Fruit fly (Drosophila melanogaster) whole organism, embryonic: ENCODE results near the gene CG3071.

Source experiments
- ATbp ChIP-seq: fragments of 200-800 bp; sonication (Bioruptor generic); optimal IDR thresholded peaks from 2 replicates; lab custom pipeline; 2017; ENCODE audit warnings: missing biosample characterization, mild to moderate bottlenecking, missing genetic modification characterization, missing genetic modification reagents
- CG10543 ChIP-seq: fragments of 200-800 bp; sonication (Bioruptor generic); optimal IDR thresholded peaks from 3 replicates; lab custom pipeline; 2017; ENCODE audit warnings: missing biosample characterization, mild to moderate bottlenecking, missing genetic modification characterization, moderate library complexity
- CG10565 ChIP-seq: fragments of 200-800 bp; sonication (Bioruptor generic); optimal IDR thresholded peaks from 3 replicates; lab custom pipeline; 2016; ENCODE audit warnings: missing biosample characterization, mild to moderate bottlenecking, missing genetic modification characterization
- CG11093 ChIP-seq: fragments of 200-800 bp; sonication (Bioruptor generic); IDR thresholded peaks from 3 replicates; pipeline ENCODE4 v1.3.6; 2022; ENCODE audit warnings: missing biosample characterization, missing genetic modification characterization
- CG13424 ChIP-seq: fragments of 200-800 bp; sonication (Bioruptor generic); optimal IDR thresholded peaks from 2 replicates; lab custom pipeline; 2019; ENCODE audit warnings: missing biosample characterization, mild to moderate bottlenecking, missing genetic modification characterization, moderate library complexity
- CG15601 ChIP-seq: fragments of 200-800 bp; sonication (Bioruptor generic); optimal IDR thresholded peaks from 3 replicates; lab custom pipeline; 2019; ENCODE audit warnings: missing biosample characterization, mild to moderate bottlenecking, missing genetic modification characterization, moderate library complexity
- CG17359 ChIP-seq: fragments of 200-800 bp; sonication (Bioruptor generic); optimal IDR thresholded peaks from 3 replicates; lab custom pipeline; 2018; ENCODE audit warnings: missing biosample characterization, mild to moderate bottlenecking, missing genetic modification characterization, moderate library complexity
- CG17612 ChIP-seq: fragments of 200-800 bp; sonication (Bioruptor generic); IDR thresholded peaks from 2 replicates; pipeline ENCODE4 v1.3.6; 2022; ENCODE audit warnings: missing biosample characterization, missing genetic modification characterization
- CG18599 ChIP-seq: fragments of 200-800 bp; sonication (Bioruptor generic); optimal IDR thresholded peaks from 3 replicates; lab custom pipeline; 2017; ENCODE audit warnings: missing biosample characterization, missing genetic modification characterization, mild to moderate bottlenecking, moderate library complexity, missing genetic modification reagents
- CG18764 ChIP-seq: fragments of 200-800 bp; sonication (Bioruptor generic); optimal IDR thresholded peaks from 3 replicates; lab custom pipeline; 2016; ENCODE audit warnings: missing biosample characterization, missing genetic modification characterization
- CG34224 ChIP-seq: fragments of 200-800 bp; sonication (Bioruptor generic); IDR thresholded peaks from 3 replicates; pipeline ENCODE4 v1.3.6; 2022; ENCODE audit warnings: missing biosample characterization, missing genetic modification characterization; ENCODE audit not compliant: partially characterized antibody
- CG3838 ChIP-seq: fragments of 200-800 bp; sonication (Bioruptor generic); optimal IDR thresholded peaks from 3 replicates; lab custom pipeline; 2016; ENCODE audit warnings: missing biosample characterization, missing genetic modification characterization
- CG3847 ChIP-seq: fragments of 200-800 bp; sonication (Bioruptor generic); IDR thresholded peaks from 2 replicates; pipeline ENCODE4 v1.3.6; 2022; ENCODE audit warnings: missing biosample characterization, missing genetic modification characterization
- CG4282 ChIP-seq: fragments of 200-800 bp; sonication (Bioruptor generic); optimal IDR thresholded peaks from 2 replicates; lab custom pipeline; 2016; ENCODE audit warnings: missing biosample characterization, missing genetic modification characterization
- CG4424 ChIP-seq: fragments of 200-800 bp; sonication (Bioruptor generic); optimal IDR thresholded peaks from 3 replicates; lab custom pipeline; 2016; ENCODE audit warnings: missing biosample characterization, missing genetic modification characterization
- CG6683 ChIP-seq: fragments of 200-800 bp; sonication (Bioruptor generic); optimal IDR thresholded peaks from 2 replicates; lab custom pipeline; 2017; ENCODE audit warnings: missing biosample characterization, mild to moderate bottlenecking, missing genetic modification characterization, missing genetic modification reagents
- Doc3 ChIP-seq: fragments of 200-800 bp; sonication (Bioruptor generic); IDR thresholded peaks from 3 replicates; pipeline ENCODE4 v1.3.6; 2022; ENCODE audit warnings: missing biosample characterization, missing genetic modification characterization; ENCODE audit not compliant: partially characterized antibody
- E2f2 ChIP-seq: fragments of 200-800 bp; sonication (Bioruptor generic); IDR thresholded peaks from 2 replicates; pipeline ENCODE4 v1.3.6; 2022; ENCODE audit warnings: missing biosample characterization, missing genetic modification characterization
- Fer1 ChIP-seq: fragments of 200-800 bp; sonication (Bioruptor generic); optimal IDR thresholded peaks from 2 replicates; lab custom pipeline; 2017; ENCODE audit warnings: missing biosample characterization, mild to moderate bottlenecking, missing genetic modification characterization
- Gug ChIP-seq: fragments of 200-800 bp; sonication (Bioruptor generic); IDR thresholded peaks from 4 replicates; pipeline ENCODE4 v1.3.6; 2022; ENCODE audit warnings: missing biosample characterization, missing genetic modification characterization
- H15 ChIP-seq: fragments of 200-800 bp; sonication (Bioruptor generic); IDR thresholded peaks from 3 replicates; pipeline ENCODE4 v1.3.6; 2022; ENCODE audit warnings: missing biosample characterization, missing genetic modification characterization
- Hey ChIP-seq: fragments of 200-800 bp; sonication (Bioruptor generic); optimal IDR thresholded peaks from 3 replicates; lab custom pipeline; 2018; ENCODE audit warnings: missing biosample characterization, mild to moderate bottlenecking, missing genetic modification characterization
- HmgD ChIP-seq: fragments of 200-800 bp; sonication (Bioruptor generic); optimal IDR thresholded peaks from 3 replicates; lab custom pipeline; 2016; ENCODE audit warnings: missing biosample characterization, missing genetic modification characterization
- Hr39 ChIP-seq: fragments of >200 bp; optimal IDR thresholded peaks from 2 replicates; lab custom pipeline; 2017
- Hr78 ChIP-seq, 2 experiments: fragments of 200-800 bp in 1 of 2; fragments of >200 bp in 1 of 2; sonication (Bioruptor generic) in 1 of 2; optimal IDR thresholded peaks; 2 replicates each; lab custom pipeline; 2017 to 2019; ENCODE audit warnings: missing biosample characterization in 2 of 2, missing genetic modification characterization in 2 of 2, mild to moderate bottlenecking in 1 of 2, moderate library complexity in 1 of 2
- Mad ChIP-seq: fragments of 200-800 bp; sonication (Bioruptor generic); optimal IDR thresholded peaks from 2 replicates; lab custom pipeline; 2016; ENCODE audit warnings: missing biosample characterization, missing genetic modification characterization
- NFAT ChIP-seq: fragments of 200-800 bp; sonication (Bioruptor generic); IDR thresholded peaks from 2 replicates; pipeline ENCODE4 v1.3.6; 2022; ENCODE audit warnings: missing biosample characterization, missing genetic modification characterization
- Optix ChIP-seq: fragments of 200-800 bp; sonication (Bioruptor generic); IDR thresholded peaks from 3 replicates; pipeline ENCODE4 v1.3.6; 2022; ENCODE audit warnings: missing biosample characterization, missing genetic modification characterization
- Sox100B ChIP-seq: fragments of 200-800 bp; sonication (Bioruptor generic); optimal IDR thresholded peaks from 3 replicates; lab custom pipeline; 2018; ENCODE audit warnings: missing biosample characterization, mild to moderate bottlenecking, missing genetic modification characterization
- Sry-δ ChIP-seq: fragments of 200-800 bp; sonication (Bioruptor generic); optimal IDR thresholded peaks from 2 replicates; lab custom pipeline; 2016; ENCODE audit warnings: missing biosample characterization, missing genetic modification characterization
- Xbp1 ChIP-seq: fragments of 200-800 bp; sonication (Bioruptor generic); optimal IDR thresholded peaks from 3 replicates; lab custom pipeline; 2016; ENCODE audit warnings: missing biosample characterization, mild to moderate bottlenecking, missing genetic modification characterization
- cato ChIP-seq: fragments of 200-800 bp; sonication (Bioruptor generic); optimal IDR thresholded peaks from 2 replicates; lab custom pipeline; 2016; ENCODE audit warnings: missing biosample characterization, missing genetic modification characterization, borderline replicate concordance
- crc ChIP-seq: fragments of 200-800 bp; sonication (Bioruptor generic); optimal IDR thresholded peaks from 2 replicates; lab custom pipeline; 2016; ENCODE audit warnings: missing biosample characterization, missing genetic modification characterization
- dan ChIP-seq: fragments of 200-800 bp; sonication (Bioruptor generic); IDR thresholded peaks from 2 replicates; pipeline ENCODE4 v1.3.6; 2022; ENCODE audit warnings: missing biosample characterization, missing genetic modification characterization
- en ChIP-seq: fragments of 200-800 bp; sonication (Bioruptor generic); optimal IDR thresholded peaks from 2 replicates; lab custom pipeline; 2016; ENCODE audit warnings: missing biosample characterization, missing genetic modification characterization
- gfzf ChIP-seq: fragments of 200-800 bp; sonication (Bioruptor generic); optimal IDR thresholded peaks from 2 replicates; lab custom pipeline; 2016; ENCODE audit warnings: missing biosample characterization, mild to moderate bottlenecking, missing genetic modification characterization, moderate library complexity
- gsb-n ChIP-seq: fragments of 200-800 bp; sonication (Bioruptor generic); optimal IDR thresholded peaks from 3 replicates; lab custom pipeline; 2018; ENCODE audit warnings: missing biosample characterization, mild to moderate bottlenecking, missing genetic modification characterization
- kah ChIP-seq: fragments of 200-800 bp; sonication (Bioruptor generic); optimal IDR thresholded peaks from 2 replicates; lab custom pipeline; 2018; ENCODE audit warnings: missing biosample characterization, mild to moderate bottlenecking, missing genetic modification characterization
- prd ChIP-seq, 3 experiments: fragments of >200 bp in 2 of 3; fragments of 200-800 bp in 1 of 3; sonication (Bioruptor generic) in 1 of 3; optimal IDR thresholded peaks in 2 of 3; IDR thresholded peaks in 1 of 3; 2 replicates in 2 of 3; 3 replicates in 1 of 3; pipeline versions ENCODE4 v1.3.6 to Lab custom; 2017 to 2022; ENCODE audit warnings: missing biosample characterization in 1 of 3, missing genetic modification characterization in 1 of 3
- ro ChIP-seq: fragments of 200-800 bp; sonication (Bioruptor generic); IDR thresholded peaks from 2 replicates; pipeline ENCODE4 v1.3.6; 2022; ENCODE audit warnings: missing biosample characterization, missing genetic modification characterization
- row ChIP-seq: fragments of 200-800 bp; sonication (Bioruptor generic); IDR thresholded peaks from 3 replicates; pipeline ENCODE4 v1.3.6; 2022; ENCODE audit warnings: missing biosample characterization, missing genetic modification characterization
- sisA ChIP-seq: fragments of 200-800 bp; sonication (Bioruptor generic); IDR thresholded peaks from 2 replicates; pipeline ENCODE4 v1.3.6; 2022; ENCODE audit warnings: missing biosample characterization, missing genetic modification characterization
- slp2 ChIP-seq: fragments of 200-800 bp; sonication (Bioruptor generic); optimal IDR thresholded peaks from 2 replicates; lab custom pipeline; 2016; ENCODE audit warnings: missing biosample characterization, missing genetic modification characterization
- sob ChIP-seq: fragments of 200-800 bp; sonication (Bioruptor generic); IDR thresholded peaks from 2 replicates; pipeline ENCODE4 v1.3.6; 2022; ENCODE audit warnings: missing biosample characterization, missing genetic modification characterization
- sug ChIP-seq: fragments of 200-800 bp; optimal IDR thresholded peaks from 2 replicates; lab custom pipeline; 2019; ENCODE audit warnings: missing biosample characterization, mild to moderate bottlenecking, missing genetic modification characterization, moderate library complexity
- wek ChIP-seq: fragments of 200-800 bp; sonication (Bioruptor generic); optimal IDR thresholded peaks from 3 replicates; lab custom pipeline; 2018; ENCODE audit warnings: missing biosample characterization, mild to moderate bottlenecking, missing genetic modification characterization, moderate library complexity
- zen ChIP-seq: fragments of 200-800 bp; sonication (Bioruptor generic); optimal IDR thresholded peaks from 3 replicates; lab custom pipeline; 2018; ENCODE audit warnings: missing biosample characterization, mild to moderate bottlenecking, missing genetic modification characterization, moderate library complexity
- zfh2 ChIP-seq: fragments of 200-800 bp; sonication (Bioruptor generic); optimal IDR thresholded peaks from 2 replicates; lab custom pipeline; 2016; ENCODE audit warnings: missing biosample characterization, missing genetic modification characterization

The CG3071 gene

dm6 chrX:2301613-2302522, 39.2 kb downstream of the CG3071 start (continued):
- TF ChIP-seq CG17612 (GFP tag; lab: Robert Waterston, UW): peak; percentile 62
- TF ChIP-seq Xbp1 (GFP tag; lab: Kevin White, UChicago): peak; percentile 77
- TF ChIP-seq CG34224 (GFP tag; lab: Robert Waterston, UW): no peak
- peak; percentile 72 for TF ChIP-seq sob (GFP tag; lab: Robert Waterston, UW)
- peak; percentile 50 for TF ChIP-seq CG10543 (GFP tag; lab: Kevin White, UChicago)
- TF ChIP-seq kah (GFP tag; lab: Kevin White, UChicago): peak; percentile 61
- TF ChIP-seq dan (GFP tag; lab: Robert Waterston, UW): peak; percentile 17; the same call in 1 of the 2 replicates
- TF ChIP-seq H15 (GFP tag; lab: Robert Waterston, UW): peak; percentile 76
- TF ChIP-seq sisA: peak; percentile 82
- TF ChIP-seq CG18764 (GFP tag; lab: Kevin White, UChicago): peak; percentile 71
- TF ChIP-seq CG17359 (tag; lab: Kevin White, UChicago): peak; percentile 82
- TF ChIP-seq Optix (GFP tag; lab: Robert Waterston, UW): peak; percentile 78; the same call in 2 of the 3 replicates
- TF ChIP-seq CG4282 (GFP tag; lab: Kevin White, UChicago): peak; percentile 32
- TF ChIP-seq crc (GFP tag; lab: Kevin White, UChicago): peak; percentile 73
- TF ChIP-seq Sry-δ (GFP tag; lab: Kevin White, UChicago): peak; percentile 37
- TF ChIP-seq sug: peak; percentile 51
- peak; percentile 76 for TF ChIP-seq Gug
- peak; percentile 68 for TF ChIP-seq zfh2
- TF ChIP-seq ro (GFP tag; lab: Robert Waterston, UW): peak; percentile 49
- peak; percentile 75 for TF ChIP-seq Mad (GFP tag; lab: Kevin White, UChicago)
- peak; percentile 83 for TF ChIP-seq CG13424 (tag; lab: Kevin White, UChicago)
- peak; percentile 67 for TF ChIP-seq wek (GFP tag; lab: Kevin White, UChicago)
- peak; percentile 30 for TF ChIP-seq Hey
- no peak for TF ChIP-seq prd (optimal IDR thresholded peaks at IDR 0.05; lab: Kevin White, UChicago)
- peak; percentile 90 for TF ChIP-seq prd (GFP tag; IDR thresholded peaks at IDR 0.05; lab: Robert Waterston, UW)
- TF ChIP-seq CG6683: peak; percentile 62
- peak; percentile 82 for TF ChIP-seq row (GFP tag; lab: Robert Waterston, UW)
- TF ChIP-seq CG11093 (GFP tag; lab: Robert Waterston, UW): peak; percentile 85
- peak; percentile 62 for TF ChIP-seq E2f2 (GFP tag; lab: Robert Waterston, UW)
- TF ChIP-seq CG18599 (GFP tag; lab: Kevin White, UChicago): peak; percentile 86
- peak; percentile 79 for TF ChIP-seq CG4424 (GFP tag; lab: Kevin White, UChicago)
- TF ChIP-seq CG3847 (GFP tag; lab: Robert Waterston, UW): peak; percentile 61
- TF ChIP-seq Sox100B: peak; percentile 85
- peak; percentile 53 for TF ChIP-seq CG3838 (GFP tag; lab: Kevin White, UChicago)
- peak; percentile 57 for TF ChIP-seq gsb-n
- no peak for TF ChIP-seq CG10565 (GFP tag; lab: Kevin White, UChicago)
- peak; percentile 50 for TF ChIP-seq cato (GFP tag; lab: Kevin White, UChicago)
- TF ChIP-seq Doc3: no peak
- TF ChIP-seq HmgD (GFP tag; lab: Kevin White, UChicago): peak; percentile 67
- peak; percentile 86 for TF ChIP-seq slp2 (GFP tag; lab: Kevin White, UChicago)
- peak; percentile 60; the same call in 1 of the 2 replicates for TF ChIP-seq NFAT (GFP tag; lab: Robert Waterston, UW)
- TF ChIP-seq zen (tag; lab: Kevin White, UChicago): peak; percentile 56
- TF ChIP-seq CG15601 (tag; lab: Kevin White, UChicago): peak; percentile 76
- TF ChIP-seq gfzf (GFP tag; lab: Kevin White, UChicago): no peak
- TF ChIP-seq Hr78 (GFP tag; optimal IDR thresholded peaks at IDR 0.05; lab: Kevin White, UChicago): peak in 1 of 2 experiments; percentile 56
- TF ChIP-seq en (GFP tag; lab: Kevin White, UChicago): peak; percentile 30
- peak; percentile 80 for TF ChIP-seq Fer1 (GFP tag; lab: Kevin White, UChicago)
- peak; percentile 79 for TF ChIP-seq ATbp (GFP tag; lab: Kevin White, UChicago)
- no peak for TF ChIP-seq Hr39 (lab: Kevin White, UChicago)
